Fruit fly (Drosophila melanogaster) whole organism, embryonic: ENCODE data around the gene MCTS1.

Experiments
- Ada2b ChIP-seq: fragments of 200-800 bp; sonication (Bioruptor generic); IDR thresholded peaks from 2 replicates; pipeline ENCODE4 v1.3.6; 2022; ENCODE audit warnings: missing biosample characterization, missing genetic modification characterization
- B-H1 ChIP-seq: fragments of 200-800 bp; sonication (Bioruptor generic); IDR thresholded peaks from 3 replicates; pipeline ENCODE4 v1.3.6; 2022; ENCODE audit warnings: missing biosample characterization, missing genetic modification characterization
- CG10267 ChIP-seq: fragments of 200-800 bp; sonication (Bioruptor generic); optimal IDR thresholded peaks from 2 replicates; lab custom pipeline; 2018; ENCODE audit warnings: missing biosample characterization, mild to moderate bottlenecking, missing genetic modification characterization, moderate library complexity
- CG10543 ChIP-seq: fragments of 200-800 bp; sonication (Bioruptor generic); optimal IDR thresholded peaks from 3 replicates; lab custom pipeline; 2017; ENCODE audit warnings: missing biosample characterization, mild to moderate bottlenecking, missing genetic modification characterization, moderate library complexity
- CG11093 ChIP-seq: fragments of 200-800 bp; sonication (Bioruptor generic); IDR thresholded peaks from 3 replicates; pipeline ENCODE4 v1.3.6; 2022; ENCODE audit warnings: missing biosample characterization, missing genetic modification characterization
- CG11560 ChIP-seq: fragments of 200-800 bp; sonication (Bioruptor generic); IDR thresholded peaks from 3 replicates; pipeline ENCODE4 v1.3.6; 2022; ENCODE audit warnings: missing biosample characterization, missing genetic modification characterization
- CG14014 ChIP-seq: fragments of 200-800 bp; sonication (Bioruptor generic); IDR thresholded peaks from 2 replicates; pipeline ENCODE4 v1.3.6; 2022; ENCODE audit warnings: missing biosample characterization, missing genetic modification characterization
- CG15011 ChIP-seq: fragments of 200-800 bp; sonication (Bioruptor generic); optimal IDR thresholded peaks from 3 replicates; lab custom pipeline; 2018; ENCODE audit warnings: missing biosample characterization, mild to moderate bottlenecking, missing genetic modification characterization
- CG15073 ChIP-seq: fragments of 200-800 bp; sonication (Bioruptor generic); optimal IDR thresholded peaks from 2 replicates; lab custom pipeline; 2016; ENCODE audit warnings: missing biosample characterization, missing genetic modification characterization
- CG15514 ChIP-seq: fragments of 200-800 bp; sonication (Bioruptor generic); optimal IDR thresholded peaks from 3 replicates; lab custom pipeline; 2017; ENCODE audit warnings: missing biosample characterization, missing genetic modification characterization, mild to moderate bottlenecking, moderate library complexity, missing genetic modification reagents
- CG16815 ChIP-seq: fragments of 200-800 bp; sonication (Bioruptor generic); optimal IDR thresholded peaks from 3 replicates; lab custom pipeline; 2017; ENCODE audit warnings: missing biosample characterization, mild to moderate bottlenecking, missing genetic modification characterization
- CG17361 ChIP-seq: fragments of 200-800 bp; sonication (Bioruptor generic); IDR thresholded peaks from 3 replicates; pipeline ENCODE4 v1.3.6; 2022; ENCODE audit warnings: missing biosample characterization, missing genetic modification characterization
- CG1792 ChIP-seq: fragments of 200-800 bp; sonication (Bioruptor generic); optimal IDR thresholded peaks from 2 replicates; lab custom pipeline; 2016; ENCODE audit warnings: missing biosample characterization, missing genetic modification characterization
- CG18619 ChIP-seq: fragments of 200-800 bp; sonication (Bioruptor generic); optimal IDR thresholded peaks from 3 replicates; lab custom pipeline; 2017; ENCODE audit warnings: missing biosample characterization, mild to moderate bottlenecking, missing genetic modification characterization
- CG18764 ChIP-seq: fragments of 200-800 bp; sonication (Bioruptor generic); optimal IDR thresholded peaks from 3 replicates; lab custom pipeline; 2016; ENCODE audit warnings: missing biosample characterization, missing genetic modification characterization
- CG32532 ChIP-seq: fragments of 200-800 bp; sonication (Bioruptor generic); IDR thresholded peaks from 2 replicates; pipeline ENCODE4 v1.3.6; 2022; ENCODE audit warnings: missing biosample characterization, missing genetic modification characterization
- CG34422 ChIP-seq: fragments of 200-800 bp; sonication (Bioruptor generic); IDR thresholded peaks from 3 replicates; pipeline ENCODE4 v1.3.6; 2022; ENCODE audit warnings: missing biosample characterization, missing genetic modification characterization
- CG3726 ChIP-seq: fragments of 200-800 bp; sonication (Bioruptor generic); IDR thresholded peaks from 3 replicates; pipeline ENCODE4, ENCODE4 v1.3.6; 2022; ENCODE audit warnings: missing biosample characterization, missing genetic modification characterization
- CG3847 ChIP-seq: fragments of 200-800 bp; sonication (Bioruptor generic); IDR thresholded peaks from 2 replicates; pipeline ENCODE4 v1.3.6; 2022; ENCODE audit warnings: missing biosample characterization, missing genetic modification characterization
- CG6683 ChIP-seq: fragments of 200-800 bp; sonication (Bioruptor generic); optimal IDR thresholded peaks from 2 replicates; lab custom pipeline; 2017; ENCODE audit warnings: missing biosample characterization, mild to moderate bottlenecking, missing genetic modification characterization, missing genetic modification reagents
- CG8478 ChIP-seq: fragments of >200 bp; optimal IDR thresholded peaks from 2 replicates; lab custom pipeline; 2018
- CG9932 ChIP-seq: fragments of 200-800 bp; sonication (Bioruptor generic); IDR thresholded peaks from 2 replicates; pipeline ENCODE4 v1.3.6; 2022; ENCODE audit warnings: missing biosample characterization, missing genetic modification characterization
- Dp ChIP-seq: fragments of 200-800 bp; sonication (Bioruptor generic); optimal IDR thresholded peaks from 2 replicates; lab custom pipeline; 2018; ENCODE audit warnings: missing biosample characterization, mild to moderate bottlenecking, missing genetic modification characterization, moderate library complexity
- Gug ChIP-seq: fragments of 200-800 bp; sonication (Bioruptor generic); IDR thresholded peaks from 4 replicates; pipeline ENCODE4 v1.3.6; 2022; ENCODE audit warnings: missing biosample characterization, missing genetic modification characterization
- Hsf ChIP-seq: fragments of 200-800 bp; sonication (Bioruptor generic); optimal IDR thresholded peaks from 3 replicates; lab custom pipeline; 2016; ENCODE audit warnings: missing biosample characterization, missing genetic modification characterization
- MESR4 ChIP-seq: fragments of 200-800 bp; sonication (Bioruptor generic); optimal IDR thresholded peaks from 2 replicates; lab custom pipeline; 2018; ENCODE audit warnings: missing biosample characterization, mild to moderate bottlenecking, missing genetic modification characterization, moderate library complexity
- Myb ChIP-seq: fragments of 200-800 bp; sonication (Bioruptor generic); optimal IDR thresholded peaks from 2 replicates; lab custom pipeline; 2016; ENCODE audit warnings: missing biosample characterization, missing genetic modification characterization
- Rfx ChIP-seq: fragments of 200-800 bp; sonication (Bioruptor generic); IDR thresholded peaks from 2 replicates; pipeline ENCODE4 v1.3.6; 2022; ENCODE audit warnings: missing biosample characterization, missing genetic modification characterization
- Sox102F ChIP-seq: fragments of 200-800 bp; sonication (Bioruptor generic); optimal IDR thresholded peaks from 2 replicates; lab custom pipeline; 2018; ENCODE audit warnings: missing biosample characterization, mild to moderate bottlenecking, missing genetic modification characterization, moderate library complexity
- Usf ChIP-seq: fragments of 200-800 bp; sonication (Bioruptor generic); optimal IDR thresholded peaks from 2 replicates; lab custom pipeline; 2017; ENCODE audit warnings: missing genotype, missing biosample characterization, missing genetic modification characterization
- crc ChIP-seq: fragments of 200-800 bp; sonication (Bioruptor generic); optimal IDR thresholded peaks from 2 replicates; lab custom pipeline; 2016; ENCODE audit warnings: missing biosample characterization, missing genetic modification characterization
- cwo ChIP-seq: fragments of 200-800 bp; sonication (Bioruptor generic); optimal IDR thresholded peaks from 3 replicates; lab custom pipeline; 2017; ENCODE audit warnings: missing biosample characterization, missing genetic modification characterization, mild to moderate bottlenecking, moderate library complexity, missing genetic modification reagents
- da ChIP-seq: fragments of 200-800 bp; sonication (Bioruptor generic); optimal IDR thresholded peaks from 2 replicates; lab custom pipeline; 2016; ENCODE audit warnings: missing biosample characterization, missing genetic modification characterization
- dimm ChIP-seq: fragments of 200-800 bp; sonication (Bioruptor generic); IDR thresholded peaks from 2 replicates; pipeline ENCODE4 v1.3.6; 2022; ENCODE audit warnings: missing biosample characterization, missing genetic modification characterization
- dpn ChIP-seq, 2 experiments: fragments of 200-800 bp; sonication (Bioruptor generic); optimal IDR thresholded peaks; 3 replicates each; lab custom pipeline; 2016; ENCODE audit warnings: missing biosample characterization in 2 of 2, missing genetic modification characterization in 2 of 2
- exex ChIP-seq: fragments of 200-800 bp; sonication (Bioruptor generic); optimal IDR thresholded peaks from 4 replicates; lab custom pipeline; 2018; ENCODE audit warnings: missing biosample characterization, mild to moderate bottlenecking, missing genetic modification characterization, moderate library complexity
- ham ChIP-seq: fragments of 200-800 bp; sonication (Bioruptor generic); IDR thresholded peaks from 2 replicates; pipeline ENCODE4 v1.3.6; 2022; ENCODE audit warnings: missing biosample characterization, missing genetic modification characterization
- her ChIP-seq: fragments of 200-800 bp; sonication (Bioruptor generic); optimal IDR thresholded peaks from 2 replicates; lab custom pipeline; 2016; ENCODE audit warnings: missing biosample characterization, missing genetic modification characterization
- inv ChIP-seq: fragments of 200-800 bp; sonication (Bioruptor generic); IDR thresholded peaks from 2 replicates; pipeline ENCODE4 v1.3.6; 2022; ENCODE audit warnings: missing biosample characterization, missing genetic modification characterization; ENCODE audit not compliant: partially characterized antibody
- kah ChIP-seq: fragments of 200-800 bp; sonication (Bioruptor generic); optimal IDR thresholded peaks from 2 replicates; lab custom pipeline; 2018; ENCODE audit warnings: missing biosample characterization, mild to moderate bottlenecking, missing genetic modification characterization
- nerfin-2 ChIP-seq: fragments of 200-800 bp; sonication (Bioruptor generic); IDR thresholded peaks from 2 replicates; pipeline ENCODE4 v1.3.6; 2022; ENCODE audit warnings: missing biosample characterization, missing genetic modification characterization; ENCODE audit not compliant: partially characterized antibody
- peb ChIP-seq: fragments of 200-800 bp; sonication (Bioruptor generic); IDR thresholded peaks from 2 replicates; pipeline ENCODE4 v1.3.6; 2022; ENCODE audit warnings: missing biosample characterization, missing genetic modification characterization
- phol ChIP-seq: fragments of 200-800 bp; sonication (Bioruptor generic); optimal IDR thresholded peaks from 3 replicates; lab custom pipeline; 2018; ENCODE audit warnings: missing biosample characterization, mild to moderate bottlenecking, missing genetic modification characterization, moderate library complexity
- prd ChIP-seq, 3 experiments: fragments of >200 bp in 2 of 3; fragments of 200-800 bp in 1 of 3; sonication (Bioruptor generic) in 1 of 3; optimal IDR thresholded peaks in 2 of 3; IDR thresholded peaks in 1 of 3; 2 replicates in 2 of 3; 3 replicates in 1 of 3; pipeline versions ENCODE4 v1.3.6 to Lab custom; 2017 to 2022; ENCODE audit warnings: missing biosample characterization in 1 of 3, missing genetic modification characterization in 1 of 3
- slbo ChIP-seq: fragments of 200-800 bp; sonication (Bioruptor generic); IDR thresholded peaks from 2 replicates; pipeline ENCODE4 v1.3.6; 2022; ENCODE audit warnings: missing biosample characterization, missing genetic modification characterization
- slou ChIP-seq: fragments of 200-800 bp; sonication (Bioruptor generic); optimal IDR thresholded peaks from 3 replicates; lab custom pipeline; 2016; ENCODE audit warnings: missing biosample characterization, missing genetic modification characterization
- twi ChIP-seq: fragments of 200-800 bp; optimal IDR thresholded peaks from 2 replicates; lab custom pipeline; 2019; ENCODE audit warnings: missing biosample characterization, mild to moderate bottlenecking, missing genetic modification characterization, moderate library complexity
- tx ChIP-seq: fragments of 200-800 bp; sonication (Bioruptor generic); optimal IDR thresholded peaks from 2 replicates; lab custom pipeline; 2016; ENCODE audit warnings: missing biosample characterization, missing genetic modification characterization
- yki ChIP-seq: fragments of >200 bp; optimal IDR thresholded peaks from 3 replicates; lab custom pipeline; 2018
- zen ChIP-seq: fragments of 200-800 bp; sonication (Bioruptor generic); optimal IDR thresholded peaks from 3 replicates; lab custom pipeline; 2018; ENCODE audit warnings: missing biosample characterization, mild to moderate bottlenecking, missing genetic modification characterization, moderate library complexity
- zen2 ChIP-seq: fragments of 200-800 bp; sonication (Bioruptor generic); IDR thresholded peaks from 3 replicates; pipeline ENCODE4 v1.3.6; 2022; ENCODE audit warnings: missing biosample characterization, missing genetic modification characterization; ENCODE audit not compliant: partially characterized antibody

MCTS1 gene

dm6 chrX:6031692-6032091 lies 6.0 kb upstream of the MCTS1 start (continued):
- no peak for TF ChIP-seq inv
- TF ChIP-seq zen2 (GFP tag; lab: Robert Waterston, UW), result no peak
- peak; percentile 19 for TF ChIP-seq CG15073
- TF ChIP-seq CG18619, result peak; percentile 56
- no peak for TF ChIP-seq prd (optimal IDR thresholded peaks at IDR 0.05; lab: Kevin White, UChicago)
- TF ChIP-seq prd (GFP tag; IDR thresholded peaks at IDR 0.05; lab: Robert Waterston, UW), result peak; percentile 89
- TF ChIP-seq CG16815 (GFP tag; lab: Kevin White, UChicago), result peak; percentile 65
- TF ChIP-seq CG3847 (GFP tag; lab: Robert Waterston, UW), result peak; percentile 60
- peak; percentile 68 for TF ChIP-seq her (GFP tag; lab: Kevin White, UChicago)
- peak; percentile 76 for TF ChIP-seq CG10267
- TF ChIP-seq da (GFP tag; lab: Kevin White, UChicago), result peak; percentile 56
- no peak for TF ChIP-seq yki (lab: Kevin White, UChicago)
- TF ChIP-seq CG17361, result peak; percentile 78
- TF ChIP-seq peb (GFP tag; lab: Robert Waterston, UW), result peak; percentile 64; the same call in 1 of the 2 replicates
- TF ChIP-seq dimm (GFP tag; lab: Robert Waterston, UW), result peak; percentile 50; the same call in 1 of the 2 replicates
- TF ChIP-seq CG9932 (GFP tag; lab: Robert Waterston, UW), result peak; percentile 47
- TF ChIP-seq exex (tag; lab: Kevin White, UChicago), result no peak
- TF ChIP-seq CG10543 (GFP tag; lab: Kevin White, UChicago), result peak; percentile 67
- TF ChIP-seq zen (tag; lab: Kevin White, UChicago), result peak; percentile 69
- peak; percentile 67 for TF ChIP-seq tx (GFP tag; lab: Kevin White, UChicago)
- peak; percentile 68 for TF ChIP-seq crc (GFP tag; lab: Kevin White, UChicago)
- peak; percentile 62 to 76 for TF ChIP-seq dpn (GFP tag; optimal IDR thresholded peaks at IDR 0.05; lab: Kevin White, UChicago)
- peak; percentile 41 for TF ChIP-seq Usf
- TF ChIP-seq CG14014 (GFP tag; lab: Robert Waterston, UW), result peak; percentile 74
- TF ChIP-seq ham, result no peak
- peak; percentile 71 for TF ChIP-seq Hsf (GFP tag; lab: Kevin White, UChicago)
- peak; percentile 44; the same call in 2 of the 4 replicates for TF ChIP-seq Gug
- TF ChIP-seq CG32532, result peak; percentile 73
- peak; percentile 59 for TF ChIP-seq kah (GFP tag; lab: Kevin White, UChicago)
- TF ChIP-seq CG15011 (GFP tag; lab: Kevin White, UChicago), result peak; percentile 42
- peak; percentile 71; the same call in 1 of the 3 replicates for TF ChIP-seq CG3726
- TF ChIP-seq CG11093 (GFP tag; lab: Robert Waterston, UW), result peak; percentile 59; the same call in 2 of the 3 replicates
- TF ChIP-seq CG34422 (GFP tag; lab: Robert Waterston, UW), result peak; percentile 82; the same call in 2 of the 3 replicates
- no peak for TF ChIP-seq Dp (GFP tag; lab: Kevin White, UChicago)
- peak; percentile 63 for TF ChIP-seq Myb
- peak; percentile 65 for TF ChIP-seq slou
- TF ChIP-seq CG8478 (lab: Kevin White, UChicago), result no peak
- TF ChIP-seq CG18764 (GFP tag; lab: Kevin White, UChicago), result peak; percentile 52
- TF ChIP-seq slbo (GFP tag; lab: Robert Waterston, UW), result peak; percentile 82
- peak; percentile 71 for TF ChIP-seq Rfx (GFP tag; lab: Robert Waterston, UW)
- peak; percentile 69 for TF ChIP-seq B-H1 (GFP tag; lab: Robert Waterston, UW)
- no peak for TF ChIP-seq nerfin-2 (GFP tag; lab: Robert Waterston, UW)
- TF ChIP-seq MESR4 (GFP tag; lab: Kevin White, UChicago), result no peak
- TF ChIP-seq cwo, result peak; percentile 60
- TF ChIP-seq phol (tag; lab: Kevin White, UChicago), result peak; percentile 83
- TF ChIP-seq Ada2b, result peak; percentile 70
- peak; percentile 77 for TF ChIP-seq Sox102F
- peak; percentile 64 for TF ChIP-seq twi (tag; lab: Kevin White, UChicago)
- TF ChIP-seq CG6683 (GFP tag; lab: Kevin White, UChicago), result peak; percentile 52
- TF ChIP-seq CG1792 (GFP tag; lab: Kevin White, UChicago), result peak; percentile 57
- peak; percentile 55 for TF ChIP-seq CG15514 (GFP tag; lab: Kevin White, UChicago)
- 0 out of 3 replicates have a peak, but pooled peaks have one; percentile 59 for TF ChIP-seq CG11560 (tag; lab: Robert Waterston, UW)
